Fruit fly (Drosophila melanogaster) whole organism, wandering third instar larva: ENCODE results near the gene sif.
A peak's percentile ranks its signal among the peaks of the same experiment; 100 is the strongest.

Experiments used
- Dfd ChIP-seq: fragments of >200 bp; optimal IDR thresholded peaks from 2 replicates; lab custom pipeline; 2017; ENCODE audit warnings: missing biosample characterization, missing genetic modification characterization
- h ChIP-seq: fragments of 200-800 bp; sonication (Bioruptor generic); optimal IDR thresholded peaks from 3 replicates; lab custom pipeline; 2016; ENCODE audit warnings: missing biosample characterization, mild to moderate bottlenecking, missing genetic modification characterization
- jim ChIP-seq: fragments of 175-275, 200-325 bp; sonication (Bioruptor generic); optimal IDR thresholded peaks from 2 replicates; lab custom pipeline; 2016; ENCODE audit warnings: missing biosample characterization, mild to moderate bottlenecking, missing genetic modification characterization

DNA sequence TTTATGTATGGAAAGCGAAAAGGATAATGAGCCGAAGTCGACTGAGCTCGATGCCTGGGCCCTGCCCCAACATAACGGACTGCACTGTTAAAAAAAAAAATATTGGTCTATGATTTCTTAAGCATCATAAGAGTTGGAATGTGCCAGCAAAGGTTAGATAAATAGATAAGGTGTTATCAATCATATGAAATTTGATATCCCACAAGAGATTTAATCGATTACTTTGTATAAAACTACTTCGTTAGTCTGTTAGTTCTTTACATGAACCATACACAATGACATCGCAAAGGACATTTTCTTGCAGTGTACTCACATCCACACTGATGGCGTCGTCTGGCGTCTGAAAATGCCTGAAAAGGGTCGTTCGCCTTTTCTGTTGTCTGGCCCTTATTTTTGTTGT lies 20.2 kb upstream of the sif start:
- TF ChIP-seq Dfd (GFP tag; lab: Kevin White, UChicago) (no peak), h (peak; percentile 58), jim (GFP tag; lab: Kevin White, UChicago) (no peak)
